Worm (Caenorhabditis elegans) whole organism, early embryonic: ENCODE results near the gene ugt-51.

Experiments
- B0310.2 ChIP-seq: sonication (generic microtip); optimal IDR thresholded peaks from 2 replicates; lab custom pipeline; 2016; ENCODE audit warnings: mild to moderate bottlenecking, missing genetic modification characterization, missing compliant biosample characterization
- F13C5.2 ChIP-seq: sonication (generic microtip); optimal IDR thresholded peaks from 2 replicates; lab custom pipeline; 2017; ENCODE audit warnings: mild to moderate bottlenecking, missing genetic modification characterization, inconsistent platforms, missing compliant biosample characterization
- ama-1 ChIP-seq: fragments of 150-350 bp; optimal IDR thresholded peaks from 2 replicates; lab custom pipeline; 2014
- ceh-13 ChIP-seq: fragments of 200-800 bp; sonication (Bioruptor generic); optimal IDR thresholded peaks from 2 replicates; lab custom pipeline; 2018; ENCODE audit warnings: mild to moderate bottlenecking, missing genetic modification characterization, missing compliant biosample characterization
- ceh-36 ChIP-seq: sonication (generic microtip); optimal IDR thresholded peaks from 2 replicates; lab custom pipeline; 2016; ENCODE audit warnings: missing genetic modification characterization, inconsistent platforms, missing compliant biosample characterization
- ets-7 ChIP-seq: sonication (generic microtip); optimal IDR thresholded peaks from 2 replicates; lab custom pipeline; 2016; ENCODE audit warnings: missing genotype, missing genetic modification characterization, missing compliant biosample characterization
- flt-1 ChIP-seq: fragments of 200-800 bp; sonication (Bioruptor generic); IDR thresholded peaks from 2 replicates; pipeline ENCODE4 v1.3.6; 2022; ENCODE audit warnings: missing genetic modification characterization, missing compliant biosample characterization
- hmbx-1 ChIP-seq: sonication (generic microtip); optimal IDR thresholded peaks from 2 replicates; lab custom pipeline; 2016; ENCODE audit warnings: mild to moderate bottlenecking, missing genetic modification characterization, missing compliant biosample characterization
- hmg-4 ChIP-seq: fragments of 200-800 bp; sonication (Bioruptor generic); optimal IDR thresholded peaks from 2 replicates; lab custom pipeline; 2018; ENCODE audit warnings: mild to moderate bottlenecking, missing genetic modification characterization, missing compliant biosample characterization
- hnd-1 ChIP-seq: sonication (generic microtip); optimal IDR thresholded peaks from 2 replicates; lab custom pipeline; 2016; ENCODE audit warnings: missing genetic modification characterization, missing compliant biosample characterization
- pes-1 ChIP-seq: fragments of 200-800 bp; sonication (Bioruptor generic); IDR thresholded peaks from 2 replicates; pipeline ENCODE4 v1.3.6; 2022; ENCODE audit warnings: missing genetic modification reagents, missing genetic modification characterization, missing compliant biosample characterization
- sea-1 ChIP-seq: fragments of 200-800 bp; sonication (Bioruptor generic); conservative IDR thresholded peaks from 2 replicates; pipeline ENCODE4 v1.3.6; 2022; ENCODE audit warnings: missing genetic modification characterization, missing compliant biosample characterization
- tbx-37 ChIP-seq: fragments of 200-800 bp; sonication (Bioruptor generic); conservative IDR thresholded peaks from 2 replicates; pipeline ENCODE4 v1.3.6; 2022; ENCODE audit warnings: missing genetic modification reagents, missing genetic modification characterization, missing compliant biosample characterization

DNA sequence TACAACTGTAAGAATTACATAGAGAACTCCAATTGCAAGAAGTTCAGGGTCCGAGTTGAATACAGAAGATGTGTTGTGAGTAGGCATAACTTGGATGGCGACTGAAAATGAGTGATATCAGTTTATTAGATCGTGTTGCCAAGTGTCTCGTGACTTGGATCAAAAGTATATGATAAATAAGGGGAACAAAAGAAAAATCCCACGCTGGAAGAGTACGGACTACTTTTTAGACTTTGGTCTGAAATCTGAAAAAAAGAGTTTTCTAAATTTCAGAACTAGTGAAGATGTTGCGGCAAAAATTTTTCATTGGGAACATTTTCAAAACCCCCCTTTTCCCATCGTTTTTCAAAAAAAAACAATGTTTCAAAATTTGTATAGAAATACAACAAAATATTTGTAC lies 7.5 kb downstream of the ugt-51 start, which contains the start of gene srt-64:
- TF ChIP-seq sea-1 (GFP tag; lab: Robert Waterston, UW), result no peak
- no peak for TF ChIP-seq hnd-1
- TF ChIP-seq F13C5.2, result no peak
- no peak for TF ChIP-seq hmbx-1 (tag; lab: Kevin White, UChicago)
- no peak for TF ChIP-seq ceh-13 (GFP tag; lab: Kevin White, UChicago)
- TF ChIP-seq pes-1 (GFP tag; lab: Robert Waterston, UW), result no peak
- no peak for TF ChIP-seq ama-1 (lab: Kevin White, UChicago)
- no peak for TF ChIP-seq hmg-4 (GFP tag; lab: Kevin White, UChicago)
- TF ChIP-seq tbx-37 (GFP tag; lab: Robert Waterston, UW), result no peak
- no peak for TF ChIP-seq ets-7 (tag; lab: Kevin White, UChicago)
- TF ChIP-seq ceh-36 (tag; lab: Kevin White, UChicago), result no peak
- no peak for TF ChIP-seq B0310.2
- TF ChIP-seq flt-1 (GFP tag; lab: Robert Waterston, UW), result no peak
